Worm (Caenorhabditis elegans) whole organism, L4 larva: ENCODE measurements around the gene srj-22.

Source experiments
- F10B5.3 ChIP-seq: sonication (generic microtip); optimal IDR thresholded peaks from 2 replicates; lab custom pipeline; 2016; ENCODE audit warnings: mild to moderate bottlenecking, missing genetic modification characterization, missing compliant biosample characterization
- F44E2.7 ChIP-seq: fragments of 200-800 bp; sonication (Bioruptor generic); IDR thresholded peaks from 2 replicates; pipeline ENCODE4 v2.1.2; 2022; ENCODE audit warnings: missing genetic modification characterization, missing compliant biosample characterization
- Y5F2A.4 ChIP-seq: fragments of 200-800 bp; sonication (Bioruptor generic); optimal IDR thresholded peaks from 2 replicates; lab custom pipeline; 2018; ENCODE audit warnings: mild to moderate bottlenecking, missing genetic modification characterization, missing compliant biosample characterization
- ZK337.2 ChIP-seq: fragments of 200-800 bp; sonication (Bioruptor generic); IDR thresholded peaks from 2 replicates; pipeline ENCODE4 v1.3.6; 2022; ENCODE audit warnings: missing genetic modification reagents, missing genetic modification characterization, missing compliant biosample characterization
- ZK546.5 ChIP-seq, 2 experiments: sonication (generic microtip); optimal IDR thresholded peaks; 2 replicates each; lab custom pipeline; 2017; ENCODE audit warnings: missing biosample characterization in 2 of 2, missing genetic modification characterization in 2 of 2
- aha-1 ChIP-seq: fragments of 150-350 bp; peaks from one replicate; lab custom pipeline; 2014; ENCODE audit warnings: missing biosample characterization, missing genetic modification characterization
- arid-1 ChIP-seq: fragments of 200-800 bp; sonication (Bioruptor generic); conservative IDR thresholded peaks from 2 replicates; pipeline ENCODE4 v1.3.6; 2022; ENCODE audit warnings: missing genetic modification reagents, missing genetic modification characterization, missing compliant biosample characterization
- ceh-28 ChIP-seq: fragments of 150-350 bp; optimal IDR thresholded peaks from 2 replicates; lab custom pipeline; 2014; ENCODE audit warnings: missing biosample characterization, missing genetic modification reagents, missing genetic modification characterization
- ceh-32 ChIP-seq: sonication (generic microtip); optimal IDR thresholded peaks from 2 replicates; lab custom pipeline; 2016; ENCODE audit warnings: mild to moderate bottlenecking, missing genetic modification characterization, missing compliant biosample characterization; ENCODE audit not compliant: poor library complexity
- ceh-62 ChIP-seq: sonication (generic microtip); optimal IDR thresholded peaks from 2 replicates; lab custom pipeline; 2017; ENCODE audit warnings: missing biosample characterization, missing genetic modification characterization
- ceh-82 ChIP-seq: sonication (generic microtip); optimal IDR thresholded peaks from 2 replicates; lab custom pipeline; 2017; ENCODE audit warnings: missing biosample characterization, missing genetic modification characterization
- cey-2 ChIP-seq: sonication (generic microtip); optimal IDR thresholded peaks from 3 replicates; lab custom pipeline; 2017; ENCODE audit warnings: missing genetic modification characterization, mild to moderate bottlenecking, missing compliant biosample characterization, antibody characterized with exemption, borderline replicate concordance; ENCODE audit not compliant: insufficient read depth
- ctbp-1 ChIP-seq: fragments of 200-800 bp; sonication (Bioruptor generic); IDR thresholded peaks from 2 replicates; pipeline ENCODE4 v1.3.6; 2022; ENCODE audit warnings: missing genetic modification reagents, missing genetic modification characterization, missing compliant biosample characterization
- daf-16 ChIP-seq, 3 experiments: sonication (generic microtip); optimal IDR thresholded peaks; 2 replicates each; lab custom pipeline; 2016 to 2017; ENCODE audit warnings: missing genetic modification characterization in 3 of 3, missing genetic modification reagents in 3 of 3, mild to moderate bottlenecking in 2 of 3, missing compliant biosample characterization in 2 of 3, missing biosample characterization in 1 of 3, moderate library complexity in 1 of 3
- dmd-6 ChIP-seq: fragments of 200-800 bp; sonication (Bioruptor generic); IDR thresholded peaks from 2 replicates; pipeline ENCODE4 v1.3.6; 2022; ENCODE audit warnings: missing genetic modification reagents, missing genetic modification characterization, missing compliant biosample characterization
- dmd-8 ChIP-seq: fragments of 200-800 bp; sonication (Bioruptor generic); IDR thresholded peaks from 2 replicates; pipeline ENCODE4 v1.3.6; 2022; ENCODE audit warnings: missing genetic modification characterization, missing compliant biosample characterization
- dpl-1 ChIP-seq: fragments of 150-350 bp; optimal IDR thresholded peaks from 2 replicates; lab custom pipeline; 2014; ENCODE audit warnings: missing biosample characterization, missing genetic modification reagents, missing genetic modification characterization
- duxl-1 ChIP-seq: sonication (generic microtip); optimal IDR thresholded peaks from 2 replicates; lab custom pipeline; 2016; ENCODE audit warnings: mild to moderate bottlenecking, missing genetic modification characterization, moderate library complexity, missing compliant biosample characterization; ENCODE audit not compliant: poor library complexity
- egl-27 ChIP-seq: sonication (generic microtip); optimal IDR thresholded peaks from 3 replicates; lab custom pipeline; 2017; ENCODE audit warnings: missing biosample characterization, missing genetic modification reagents, missing genetic modification characterization
- hlh-11 ChIP-seq: fragments of 200-800 bp; sonication (Bioruptor generic); optimal IDR thresholded peaks from 2 replicates; lab custom pipeline; 2018; ENCODE audit warnings: mild to moderate bottlenecking, missing genetic modification characterization, missing compliant biosample characterization
- hlh-30 ChIP-seq: sonication (generic microtip); optimal IDR thresholded peaks from 2 replicates; lab custom pipeline; 2017; ENCODE audit warnings: antibody characterized with exemption, mild to moderate bottlenecking, missing genetic modification characterization, missing compliant biosample characterization; ENCODE audit not compliant: insufficient read depth
- lin-13 ChIP-seq: fragments of 150-350 bp; optimal IDR thresholded peaks from 2 replicates; lab custom pipeline; 2014; ENCODE audit warnings: missing biosample characterization, missing genetic modification reagents, missing genetic modification characterization
- lin-15B ChIP-seq: fragments of 150-350 bp; sonication (generic microtip); optimal IDR thresholded peaks from 3 replicates; lab custom pipeline; 2014; ENCODE audit warnings: missing biosample characterization, missing genetic modification characterization
- lin-29 ChIP-seq: fragments of 200-800 bp; sonication (Bioruptor generic); IDR thresholded peaks from 2 replicates; pipeline ENCODE4 v1.3.6; 2022; ENCODE audit warnings: missing genetic modification reagents, missing genetic modification characterization, missing compliant biosample characterization
- lin-39 ChIP-seq: fragments of 150-350 bp; optimal IDR thresholded peaks from 2 replicates; lab custom pipeline; 2014; ENCODE audit warnings: missing biosample characterization, missing genetic modification reagents, missing genetic modification characterization
- madf-5 ChIP-seq, 2 experiments: fragments of 200-800 bp; sonication (Bioruptor generic); IDR thresholded peaks; 2 replicates each; pipeline ENCODE4 v1.3.6; 2022; ENCODE audit warnings: missing compliant biosample characterization in 2 of 2, missing genetic modification characterization in 2 of 2
- madf-9 ChIP-seq: fragments of 200-800 bp; sonication (Bioruptor generic); conservative IDR thresholded peaks from 2 replicates; pipeline ENCODE4 v1.3.6; 2022; ENCODE audit warnings: missing genetic modification reagents, missing genetic modification characterization, missing compliant biosample characterization
- mep-1 ChIP-seq: fragments of 150-350 bp; sonication (generic microtip); optimal IDR thresholded peaks from 3 replicates; lab custom pipeline; 2014; ENCODE audit warnings: missing biosample characterization, missing genetic modification characterization
- mxl-3 ChIP-seq: fragments of 200-800 bp; sonication (Bioruptor generic); optimal IDR thresholded peaks from 2 replicates; lab custom pipeline; 2018; ENCODE audit warnings: mild to moderate bottlenecking, missing genetic modification characterization, missing compliant biosample characterization
- nhr-10 ChIP-seq: fragments of 150-350 bp; optimal IDR thresholded peaks from 2 replicates; lab custom pipeline; 2014; ENCODE audit warnings: missing biosample characterization, missing genetic modification characterization
- nhr-11 ChIP-seq: fragments of 150-350 bp; optimal IDR thresholded peaks from 2 replicates; lab custom pipeline; 2014; ENCODE audit warnings: missing biosample characterization, missing genetic modification characterization
- nhr-111 ChIP-seq: fragments of 200-800 bp; sonication (Bioruptor generic); optimal IDR thresholded peaks from 2 replicates; lab custom pipeline; 2018; ENCODE audit warnings: mild to moderate bottlenecking, missing genetic modification characterization, missing compliant biosample characterization
- nhr-28 ChIP-seq: fragments of 150-350 bp; optimal IDR thresholded peaks from 2 replicates; lab custom pipeline; 2014; ENCODE audit warnings: missing biosample characterization, missing genetic modification characterization
- nhr-41 ChIP-seq: fragments of 200-800 bp; sonication (Bioruptor generic); IDR thresholded peaks from 2 replicates; pipeline ENCODE4 v1.3.6; 2022; ENCODE audit warnings: missing genetic modification reagents, missing genetic modification characterization, missing compliant biosample characterization
- nhr-77 ChIP-seq: fragments of 150-350 bp; optimal IDR thresholded peaks from 2 replicates; lab custom pipeline; 2014; ENCODE audit warnings: missing biosample characterization, missing genetic modification characterization
- pha-4 ChIP-seq, 2 experiments: fragments of 150-350 bp in 1 of 2; fragments of 200-800 bp in 1 of 2; sonication (Bioruptor generic) in 1 of 2; IDR thresholded peaks in 1 of 2; optimal IDR thresholded peaks in 1 of 2; 2 replicates each; pipeline versions ENCODE4 v1.3.6 to Lab custom; 2014 to 2022; ENCODE audit warnings: missing genetic modification characterization in 2 of 2, missing genetic modification reagents in 2 of 2, missing biosample characterization in 1 of 2, missing compliant biosample characterization in 1 of 2
- saeg-2 ChIP-seq: fragments of 200-800 bp; sonication (Bioruptor generic); IDR thresholded peaks from 2 replicates; pipeline ENCODE4 v1.3.6; 2022; ENCODE audit warnings: missing genetic modification reagents, missing genetic modification characterization, missing compliant biosample characterization
- spr-3 ChIP-seq: fragments of 200-800 bp; sonication (Bioruptor generic); optimal IDR thresholded peaks from 2 replicates; lab custom pipeline; 2018; ENCODE audit warnings: mild to moderate bottlenecking, missing genetic modification characterization, missing compliant biosample characterization
- unc-62 ChIP-seq, 3 experiments: fragments of 150-350 bp in 1 of 3; sonication (generic microtip); optimal IDR thresholded peaks in 2 of 3; peaks in 1 of 3; 1 replicate in 1 of 3; 2 replicates in 2 of 3; lab custom pipeline; 2014 to 2017; ENCODE audit warnings: missing biosample characterization in 3 of 3, missing genetic modification characterization in 3 of 3, missing genetic modification reagents in 3 of 3, missing genotype in 1 of 3
- zag-1 ChIP-seq: fragments of 150-350 bp; optimal IDR thresholded peaks from 2 replicates; lab custom pipeline; 2014; ENCODE audit warnings: missing biosample characterization, missing genetic modification characterization
- zfp-2 ChIP-seq: sonication (generic microtip); optimal IDR thresholded peaks from 2 replicates; lab custom pipeline; 2016; ENCODE audit warnings: mild to moderate bottlenecking, missing genetic modification characterization, missing compliant biosample characterization
- zfp-3 ChIP-seq: fragments of 200-800 bp; sonication (Bioruptor generic); conservative IDR thresholded peaks from 2 replicates; pipeline ENCODE4 v1.3.6; 2022; ENCODE audit warnings: missing genetic modification reagents, missing genetic modification characterization, missing compliant biosample characterization
- zip-2 ChIP-seq: fragments of 150-350 bp; optimal IDR thresholded peaks from 2 replicates; lab custom pipeline; 2014; ENCODE audit warnings: missing biosample characterization, missing genetic modification characterization
- ztf-11 ChIP-seq: fragments of 150-350 bp; optimal IDR thresholded peaks from 2 replicates; lab custom pipeline; 2014; ENCODE audit warnings: missing biosample characterization, missing genetic modification characterization

Gene srj-22

DNA sequence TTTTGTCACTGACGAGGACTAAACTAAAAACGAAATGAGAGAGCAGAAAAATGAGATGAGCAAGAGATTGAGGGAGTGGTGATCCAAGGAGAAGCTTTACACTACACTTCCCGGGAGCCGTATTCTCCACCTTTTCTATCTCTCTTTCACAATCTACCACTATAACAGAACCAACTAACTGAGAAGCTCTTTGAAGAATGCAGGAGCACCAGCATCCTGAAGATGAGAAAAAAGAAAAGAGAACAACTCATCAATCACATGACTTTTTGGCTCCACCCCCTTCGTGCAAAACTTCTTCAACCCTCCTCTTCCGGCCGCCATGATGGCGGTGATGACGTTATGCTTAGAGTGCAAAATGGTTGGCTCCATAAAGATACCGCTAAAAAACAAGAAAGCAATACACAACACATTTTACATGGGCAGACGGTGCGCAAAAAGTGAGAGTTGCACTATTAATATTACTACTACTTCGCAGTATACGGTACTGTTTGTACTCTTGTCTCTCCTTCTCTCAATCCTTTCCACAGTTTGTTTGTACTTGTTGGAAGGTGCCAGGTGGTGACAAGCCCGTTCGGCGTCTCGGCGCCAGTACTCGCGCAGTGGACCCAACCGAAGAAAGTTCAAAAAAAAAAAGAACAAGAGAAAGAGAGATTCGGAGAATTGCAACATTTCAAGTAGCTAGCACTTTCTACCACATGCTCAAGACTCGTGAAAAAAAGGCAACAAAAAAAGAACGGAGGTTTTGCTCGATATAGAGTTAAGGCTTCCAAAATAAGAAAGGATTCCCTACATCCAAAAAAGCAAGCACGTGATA lies 24.3 kb downstream of the srj-22 start:
- TF ChIP-seq ceh-32 (no peak), nhr-11 (tag; lab: Kevin White, UChicago) (peak; percentile 76), nhr-77 (tag; lab: Kevin White, UChicago) (no peak), dpl-1 (GFP tag; lab: Kevin White, UChicago) (no peak), hlh-11 (peak; percentile 6), egl-27 (tag; lab: Kevin White, UChicago) (no peak), pha-4 (GFP tag; IDR thresholded peaks at IDR 0.05; lab: Robert Waterston, UW) (0 out of 2 replicates have a peak, but pooled peaks have one; percentile 60), pha-4 (tag; optimal IDR thresholded peaks at IDR 0.05; lab: Kevin White, UChicago) (no peak), duxl-1 (tag; lab: Kevin White, UChicago) (no peak), madf-9 (no peak), unc-62 (GFP tag; optimal IDR thresholded peaks at IDR 0.05 in 1 of 2; lab: Kevin White, UChicago) (peak in 1 of 2 experiments; percentile 92), unc-62 (tag; optimal IDR thresholded peaks at IDR 0.05; lab: Kevin White, UChicago) (no peak), mep-1 (peak; percentile 47), lin-29 (GFP tag; lab: Robert Waterston, UW) (no peak), Y5F2A.4 (GFP tag; lab: Kevin White, UChicago) (no peak), dmd-6 (GFP tag; lab: Robert Waterston, UW) (peak; percentile 19; the same call in 1 of the 2 replicates), nhr-111 (GFP tag; lab: Kevin White, UChicago) (no peak), dmd-8 (GFP tag; lab: Robert Waterston, UW) (no peak), ceh-82 (tag; lab: Kevin White, UChicago) (no peak), nhr-41 (no peak), zfp-2 (tag; lab: Kevin White, UChicago) (no peak), nhr-28 (tag; lab: Kevin White, UChicago) (peak; percentile 2), madf-5 (GFP tag; IDR thresholded peaks at IDR 0.05; lab: Robert Waterston, UW) (no peak), hlh-30 (tag; lab: Kevin White, UChicago) (peak; percentile 70), F10B5.3 (tag; lab: Kevin White, UChicago) (no peak), aha-1 (tag; lab: Kevin White, UChicago) (peak; percentile 80), arid-1 (GFP tag; lab: Robert Waterston, UW) (no peak)

DNA sequence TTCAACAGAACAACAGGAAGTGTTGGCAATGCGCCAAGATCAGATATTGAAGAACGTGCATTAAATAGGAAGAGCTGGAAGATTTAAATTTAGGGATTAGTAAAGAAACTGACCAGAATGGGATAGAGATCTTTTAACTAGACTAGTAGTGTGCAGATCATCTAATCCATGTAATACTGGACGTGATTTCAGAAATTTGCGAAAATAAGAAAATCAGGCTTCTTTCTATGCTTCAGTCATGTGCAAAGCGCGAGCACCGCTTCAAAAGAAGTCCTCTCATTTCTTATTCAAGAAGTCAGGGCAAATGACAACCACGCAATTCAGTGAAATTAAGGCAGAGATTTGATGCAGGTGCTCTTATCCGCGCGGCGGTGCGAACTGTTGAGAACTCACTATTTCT lies 25.5 kb downstream of the srj-22 start:
- TF ChIP-seq F44E2.7 (GFP tag; lab: Robert Waterston, UW) (no peak), zfp-3 (no peak), ztf-11 (tag; lab: Kevin White, UChicago) (no peak), ceh-62 (no peak), cey-2 (tag; lab: Kevin White, UChicago) (no peak), ctbp-1 (no peak)

DNA sequence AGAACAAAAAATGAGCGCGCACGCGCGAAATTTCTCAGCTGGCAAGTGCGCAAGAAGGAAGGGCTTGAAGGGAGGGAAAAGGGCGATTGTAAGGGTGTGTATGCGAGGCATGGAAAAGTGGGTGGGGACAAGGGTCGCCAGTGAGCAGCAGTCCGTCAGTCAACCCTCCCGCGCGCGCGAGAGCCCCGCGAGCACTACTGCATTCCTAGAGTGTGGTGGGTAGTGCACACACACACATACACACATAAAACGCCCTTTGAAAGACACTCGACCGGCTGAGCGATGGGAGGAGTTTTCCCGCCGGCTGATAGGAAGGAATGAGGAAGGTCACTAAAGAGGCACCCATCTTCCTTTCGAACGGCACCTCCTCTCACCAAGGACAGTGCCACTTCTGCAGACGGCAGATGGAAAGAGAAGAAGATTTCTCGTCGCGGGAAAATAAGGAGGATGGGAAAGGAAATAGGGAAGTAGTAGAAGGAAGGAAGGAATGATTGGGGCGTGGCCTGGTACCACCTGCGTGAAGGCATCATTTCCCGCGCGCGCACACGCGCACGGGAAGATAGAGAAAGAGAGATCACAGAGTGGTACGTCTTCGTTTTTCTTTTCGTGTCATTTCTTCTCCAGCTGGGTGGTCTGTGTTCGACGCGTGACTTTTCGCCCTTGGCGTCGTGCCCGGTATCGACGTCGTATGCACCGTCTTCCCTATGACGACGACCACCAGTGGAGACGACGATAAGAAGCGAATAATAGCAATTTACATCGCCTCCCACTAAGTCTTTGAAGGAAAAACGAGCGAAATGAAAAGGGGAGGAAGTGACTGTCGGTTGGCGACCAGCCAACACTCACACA lies 26.5 kb downstream of the srj-22 start:
- no peak for TF ChIP-seq lin-39
- peak; percentile 95 for TF ChIP-seq hlh-11
- TF ChIP-seq ZK337.2, result no peak
- peak; percentile 57 for TF ChIP-seq nhr-10
- no peak for TF ChIP-seq ZK546.5 (tag; optimal IDR thresholded peaks at IDR 0.05; lab: Kevin White, UChicago)
- TF ChIP-seq mxl-3, result peak; percentile 86
- peak; percentile 20; the same call in 1 of the 2 replicates for TF ChIP-seq dmd-6 (GFP tag; lab: Robert Waterston, UW)
- TF ChIP-seq nhr-111 (GFP tag; lab: Kevin White, UChicago), result no peak
- TF ChIP-seq lin-13 (GFP tag; lab: Kevin White, UChicago), result no peak
- TF ChIP-seq ceh-28 (tag; lab: Kevin White, UChicago), result no peak
- no peak for TF ChIP-seq zip-2
- TF ChIP-seq lin-15B (tag; lab: Kevin White, UChicago), result no peak
- no peak for TF ChIP-seq duxl-1 (tag; lab: Kevin White, UChicago)
- TF ChIP-seq daf-16 (GFP tag; optimal IDR thresholded peaks at IDR 0.05; lab: Kevin White, UChicago), result no peak
- no peak for TF ChIP-seq daf-16 (tag; optimal IDR thresholded peaks at IDR 0.05; lab: Kevin White, UChicago)
- TF ChIP-seq spr-3 (GFP tag; lab: Kevin White, UChicago), result no peak
- TF ChIP-seq nhr-28 (tag; lab: Kevin White, UChicago), result peak; percentile 67
- no peak for TF ChIP-seq saeg-2 (GFP tag; lab: Robert Waterston, UW)
- TF ChIP-seq zag-1 (tag; lab: Kevin White, UChicago), result no peak
